Fruit fly (Drosophila melanogaster): ENCODE results near the gene skd.

skd gene

dm6 chr3L:21056792-21057567 lies 29.7 kb upstream of the skd start (continued):
- no peak for TF ChIP-seq CG1529 (GFP tag; optimal IDR thresholded peaks at IDR 0.05)
- no peak for TF ChIP-seq CG14014 (GFP tag; IDR thresholded peaks at IDR 0.05)
- TF ChIP-seq fu2 (GFP tag; optimal IDR thresholded peaks at IDR 0.05): no peak
- TF ChIP-seq Ets65A (GFP tag): peak; percentile 20
- no peak for TF ChIP-seq Antp (GFP tag; optimal IDR thresholded peaks at IDR 0.05)
- TF ChIP-seq vfl (GFP tag; optimal IDR thresholded peaks at IDR 0.05): no peak
- no peak for TF ChIP-seq sd (tag; optimal IDR thresholded peaks at IDR 0.05)
- TF ChIP-seq bcd (GFP tag; optimal IDR thresholded peaks at IDR 0.05): no peak
- no peak for TF ChIP-seq Asciz (GFP tag; optimal IDR thresholded peaks at IDR 0.05)
- no peak for TF ChIP-seq CG6765 (GFP tag; optimal IDR thresholded peaks at IDR 0.05)
- no peak for TF ChIP-seq CG17912 (GFP tag; optimal IDR thresholded peaks at IDR 0.05)
- no peak for TF ChIP-seq unpg (GFP tag; optimal IDR thresholded peaks at IDR 0.05)
- TF ChIP-seq ranshi (GFP tag; IDR thresholded peaks at IDR 0.05): no peak
- 0 out of 2 replicates have a peak, but pooled peaks have one; percentile 23 for TF ChIP-seq CG31441 (GFP tag; IDR thresholded peaks at IDR 0.05)
- no peak for TF ChIP-seq CG7357 (GFP tag; IDR thresholded peaks at IDR 0.05)
- TF ChIP-seq CG13296 (GFP tag; optimal IDR thresholded peaks at IDR 0.05): no peak
- TF ChIP-seq tin (GFP tag; optimal IDR thresholded peaks at IDR 0.05): peak; percentile 10
- no peak for TF ChIP-seq slou (GFP tag; optimal IDR thresholded peaks at IDR 0.05)
- no peak for TF ChIP-seq mld (GFP tag; IDR thresholded peaks at IDR 0.05; ENCODE audit: partially characterized antibody)
- TF ChIP-seq nerfin-1 (tag; optimal IDR thresholded peaks at IDR 0.05): no peak
- TF ChIP-seq sug (tag; optimal IDR thresholded peaks at IDR 0.05): peak; percentile 16
- peak; percentile 19 for TF ChIP-seq fd3F (GFP tag; optimal IDR thresholded peaks at IDR 0.05)
- no peak for TF ChIP-seq CG18764 (GFP tag; optimal IDR thresholded peaks at IDR 0.05)
- TF ChIP-seq zen2 (GFP tag; IDR thresholded peaks at IDR 0.05; ENCODE audit: partially characterized antibody): no peak
- peak; percentile 51 for TF ChIP-seq Sox100B (GFP tag; optimal IDR thresholded peaks at IDR 0.05)
- TF ChIP-seq CG2120 (GFP tag; optimal IDR thresholded peaks at IDR 0.05): peak; percentile 47
- no peak for TF ChIP-seq tup (GFP tag; optimal IDR thresholded peaks at IDR 0.05)
- no peak for TF ChIP-seq ems (GFP tag; optimal IDR thresholded peaks at IDR 0.05)
- TF ChIP-seq tna (GFP tag; IDR thresholded peaks at IDR 0.05; ENCODE audit: partially characterized antibody): no peak
- TF ChIP-seq Ada2b (GFP tag; IDR thresholded peaks at IDR 0.05): no peak; the same call in 1 of the 2 replicates
- TF ChIP-seq CG11398 (GFP tag; optimal IDR thresholded peaks at IDR 0.05): peak; percentile 28
- no peak; the same call in 3 of the 4 replicates for TF ChIP-seq Dll (GFP tag; IDR thresholded peaks at IDR 0.05; ENCODE audit: partially characterized antibody)
- TF ChIP-seq CoRest (tag; optimal IDR thresholded peaks at IDR 0.05): peak; percentile 55
- no peak for TF ChIP-seq vnd (GFP tag; IDR thresholded peaks at IDR 0.05; ENCODE audit: partially characterized antibody)
- peak; percentile 91; the same call in 3 of the 4 replicates for TF ChIP-seq chinmo (GFP tag; IDR thresholded peaks at IDR 0.05; ENCODE audit: partially characterized antibody)
- TF ChIP-seq chn (GFP tag; optimal IDR thresholded peaks at IDR 0.05): no peak
- no peak for TF ChIP-seq CG7928 (GFP tag; optimal IDR thresholded peaks at IDR 0.05)
- TF ChIP-seq CG10979 (tag; optimal IDR thresholded peaks at IDR 0.05): peak; percentile 15
- no peak for TF ChIP-seq Spps (tag; optimal IDR thresholded peaks at IDR 0.05)
- no peak for TF ChIP-seq fd64A (GFP tag; optimal IDR thresholded peaks at IDR 0.05)
- TF ChIP-seq trem (tag; optimal IDR thresholded peaks at IDR 0.05): no peak
- TF ChIP-seq CG30403 (GFP tag; optimal IDR thresholded peaks at IDR 0.05): peak; percentile 32
- no peak for TF ChIP-seq ara (GFP tag; IDR thresholded peaks at IDR 0.05)
- no peak for TF ChIP-seq nau (GFP tag; optimal IDR thresholded peaks at IDR 0.05)
- peak; percentile 2 for TF ChIP-seq pum (GFP tag; optimal IDR thresholded peaks at IDR 0.05)
- TF ChIP-seq CG1603 (tag; optimal IDR thresholded peaks at IDR 0.05): no peak
- no peak for TF ChIP-seq bbx (GFP tag; IDR thresholded peaks at IDR 0.05; ENCODE audit: partially characterized antibody)
- no peak for TF ChIP-seq disco-r (GFP tag; optimal IDR thresholded peaks at IDR 0.05)
- no peak for TF ChIP-seq Dref (GFP tag; IDR thresholded peaks at IDR 0.05)
